Fruit fly (Drosophila melanogaster) whole organism, embryonic: ENCODE measurements around the gene mirr.
A peak's percentile ranks its signal among the peaks of the same experiment; 100 is the strongest.

Experiments
- Abd-B ChIP-seq: fragments of 200-800 bp; sonication (Bioruptor generic); optimal IDR thresholded peaks from 2 replicates; lab custom pipeline; 2018; ENCODE audit warnings: missing biosample characterization, mild to moderate bottlenecking, missing genetic modification characterization, moderate library complexity
- CG11504 ChIP-seq: fragments of 200-800 bp; sonication (Bioruptor generic); optimal IDR thresholded peaks from 3 replicates; lab custom pipeline; 2019; ENCODE audit warnings: missing biosample characterization, mild to moderate bottlenecking, missing genetic modification characterization, moderate library complexity
- CG12071 ChIP-seq: fragments of 200-800 bp; sonication (Bioruptor generic); optimal IDR thresholded peaks from 3 replicates; lab custom pipeline; 2018; ENCODE audit warnings: missing biosample characterization, mild to moderate bottlenecking, missing genetic modification characterization
- CG14050 ChIP-seq: fragments of 200-800 bp; sonication (Bioruptor generic); IDR thresholded peaks from 3 replicates; pipeline ENCODE4 v1.3.6; 2022; ENCODE audit warnings: missing biosample characterization, missing genetic modification characterization
- CG14860 ChIP-seq: fragments of 200-800 bp; sonication (Bioruptor generic); IDR thresholded peaks from 3 replicates; pipeline ENCODE4 v1.3.6; 2022; ENCODE audit warnings: missing biosample characterization, missing genetic modification characterization; ENCODE audit not compliant: partially characterized antibody
- CG15601 ChIP-seq: fragments of 200-800 bp; sonication (Bioruptor generic); optimal IDR thresholded peaks from 3 replicates; lab custom pipeline; 2019; ENCODE audit warnings: missing biosample characterization, mild to moderate bottlenecking, missing genetic modification characterization, moderate library complexity
- CG16779 ChIP-seq: fragments of 200-800 bp; sonication (Bioruptor generic); IDR thresholded peaks from 2 replicates; pipeline ENCODE4 v1.3.6; 2022; ENCODE audit warnings: missing biosample characterization, missing genetic modification characterization
- CG17361 ChIP-seq: fragments of 200-800 bp; sonication (Bioruptor generic); IDR thresholded peaks from 3 replicates; pipeline ENCODE4 v1.3.6; 2022; ENCODE audit warnings: missing biosample characterization, missing genetic modification characterization
- CG2199 ChIP-seq: fragments of 200-800 bp; sonication (Bioruptor generic); IDR thresholded peaks from 3 replicates; pipeline ENCODE4 v1.3.6; 2022; ENCODE audit warnings: missing biosample characterization, missing genetic modification characterization
- CG30431 ChIP-seq: fragments of 200-800 bp; sonication (Bioruptor generic); optimal IDR thresholded peaks from 2 replicates; lab custom pipeline; 2017; ENCODE audit warnings: missing biosample characterization, missing genetic modification characterization
- CG31441 ChIP-seq: fragments of 200-800 bp; sonication (Bioruptor generic); IDR thresholded peaks from 2 replicates; pipeline ENCODE4 v1.3.6; 2022; ENCODE audit warnings: missing biosample characterization, missing genetic modification characterization
- CG3163 ChIP-seq: fragments of 200-800 bp; sonication (Bioruptor generic); optimal IDR thresholded peaks from 3 replicates; lab custom pipeline; 2016; ENCODE audit warnings: missing biosample characterization, missing genetic modification characterization
- CG32767 ChIP-seq: fragments of 200-800 bp; sonication (Bioruptor generic); IDR thresholded peaks from 2 replicates; pipeline ENCODE4 v1.3.6; 2022; ENCODE audit warnings: missing biosample characterization, missing genetic modification characterization
- CG34224 ChIP-seq: fragments of 200-800 bp; sonication (Bioruptor generic); IDR thresholded peaks from 3 replicates; pipeline ENCODE4 v1.3.6; 2022; ENCODE audit warnings: missing biosample characterization, missing genetic modification characterization; ENCODE audit not compliant: partially characterized antibody
- CG4328 ChIP-seq: fragments of 200-800 bp; sonication (Bioruptor generic); optimal IDR thresholded peaks from 3 replicates; lab custom pipeline; 2017; ENCODE audit warnings: missing biosample characterization, missing genetic modification reagents, missing genetic modification characterization
- CG4360 ChIP-seq: fragments of 200-800 bp; sonication (Bioruptor generic); IDR thresholded peaks from 2 replicates; pipeline ENCODE4 v1.3.6; 2022; ENCODE audit warnings: missing biosample characterization, missing genetic modification characterization
- CG4730 ChIP-seq: fragments of 200-800 bp; sonication (Bioruptor generic); IDR thresholded peaks from 2 replicates; pipeline ENCODE4 v1.3.6; 2022; ENCODE audit warnings: missing biosample characterization, missing genetic modification characterization
- CG4820 ChIP-seq: fragments of 200-800 bp; sonication (Bioruptor generic); optimal IDR thresholded peaks from 3 replicates; lab custom pipeline; 2016; ENCODE audit warnings: missing biosample characterization, missing genetic modification characterization
- CG7786 ChIP-seq: fragments of 200-800 bp; sonication (Bioruptor generic); optimal IDR thresholded peaks from 2 replicates; lab custom pipeline; 2016; ENCODE audit warnings: missing biosample characterization, missing genetic modification characterization
- CG7987 ChIP-seq: fragments of 200-800 bp; sonication (Bioruptor generic); optimal IDR thresholded peaks from 2 replicates; lab custom pipeline; 2018; ENCODE audit warnings: missing biosample characterization, mild to moderate bottlenecking, missing genetic modification characterization, moderate library complexity
- CG8281 ChIP-seq: fragments of 200-800 bp; sonication (Bioruptor generic); optimal IDR thresholded peaks from 2 replicates; lab custom pipeline; 2018; ENCODE audit warnings: missing biosample characterization, mild to moderate bottlenecking, missing genetic modification characterization, moderate library complexity
- CG9797 ChIP-seq: fragments of 200-800 bp; sonication (Bioruptor generic); optimal IDR thresholded peaks from 3 replicates; lab custom pipeline; 2018; ENCODE audit warnings: missing biosample characterization, mild to moderate bottlenecking, missing genetic modification characterization
- D19B ChIP-seq: fragments of 200-800 bp; sonication (Bioruptor generic); optimal IDR thresholded peaks from 2 replicates; lab custom pipeline; 2017; ENCODE audit warnings: missing biosample characterization, mild to moderate bottlenecking, missing genetic modification characterization
- Dbx ChIP-seq: fragments of 200-800 bp; sonication (Bioruptor generic); IDR thresholded peaks from 3 replicates; pipeline ENCODE4 v1.3.6; 2022; ENCODE audit warnings: missing biosample characterization, missing genetic modification characterization
- Doc2 ChIP-seq: fragments of 200-800 bp; sonication (Bioruptor generic); IDR thresholded peaks from 2 replicates; pipeline ENCODE4 v1.3.6; 2022; ENCODE audit warnings: missing biosample characterization, missing genetic modification characterization
- Gug ChIP-seq: fragments of 200-800 bp; sonication (Bioruptor generic); IDR thresholded peaks from 4 replicates; pipeline ENCODE4 v1.3.6; 2022; ENCODE audit warnings: missing biosample characterization, missing genetic modification characterization
- Hand ChIP-seq: fragments of 200-800 bp; sonication (Bioruptor generic); optimal IDR thresholded peaks from 2 replicates; lab custom pipeline; 2017; ENCODE audit warnings: mild to moderate bottlenecking, missing biosample characterization, missing genetic modification reagents, missing genetic modification characterization
- HmgD ChIP-seq: fragments of 200-800 bp; sonication (Bioruptor generic); optimal IDR thresholded peaks from 3 replicates; lab custom pipeline; 2016; ENCODE audit warnings: missing biosample characterization, missing genetic modification characterization
- Hmx ChIP-seq: fragments of 200-800 bp; sonication (Bioruptor generic); optimal IDR thresholded peaks from 2 replicates; lab custom pipeline; 2016; ENCODE audit warnings: missing biosample characterization, missing genetic modification characterization
- Jarid2 ChIP-seq: fragments of 200-800 bp; sonication (Bioruptor generic); optimal IDR thresholded peaks from 3 replicates; lab custom pipeline; 2017; ENCODE audit warnings: mild to moderate bottlenecking, missing biosample characterization, missing genetic modification reagents, missing genetic modification characterization
- Lpt ChIP-seq: fragments of >200 bp; optimal IDR thresholded peaks from 2 replicates; lab custom pipeline; 2018; ENCODE audit warnings: missing biosample characterization, missing genetic modification characterization
- Mes4 ChIP-seq: fragments of 200-800 bp; sonication (Bioruptor generic); optimal IDR thresholded peaks from 2 replicates; lab custom pipeline; 2016; ENCODE audit warnings: missing biosample characterization, missing genetic modification characterization
- Opbp ChIP-seq: fragments of 200-800 bp; sonication (Bioruptor generic); IDR thresholded peaks from 3 replicates; pipeline ENCODE4 v1.3.6; 2022; ENCODE audit warnings: missing biosample characterization, missing genetic modification characterization; ENCODE audit not compliant: partially characterized antibody
- PHDP ChIP-seq: fragments of 200-800 bp; sonication (Bioruptor generic); optimal IDR thresholded peaks from 3 replicates; lab custom pipeline; 2018; ENCODE audit warnings: missing biosample characterization, mild to moderate bottlenecking, missing genetic modification characterization, moderate library complexity
- abd-A ChIP-seq: fragments of 200-800 bp; sonication (Bioruptor generic); optimal IDR thresholded peaks from 3 replicates; lab custom pipeline; 2019; ENCODE audit warnings: missing biosample characterization, mild to moderate bottlenecking, missing genetic modification characterization, moderate library complexity
- da ChIP-seq: fragments of 200-800 bp; sonication (Bioruptor generic); optimal IDR thresholded peaks from 2 replicates; lab custom pipeline; 2016; ENCODE audit warnings: missing biosample characterization, missing genetic modification characterization
- ewg ChIP-seq: fragments of 200-800 bp; sonication (Bioruptor generic); optimal IDR thresholded peaks from 3 replicates; lab custom pipeline; 2017; ENCODE audit warnings: mild to moderate bottlenecking, missing biosample characterization, missing genetic modification reagents, missing genetic modification characterization
- fu2 ChIP-seq: fragments of 200-800 bp; sonication (Bioruptor generic); optimal IDR thresholded peaks from 2 replicates; lab custom pipeline; 2016; ENCODE audit warnings: missing biosample characterization, missing genetic modification characterization
- hkb ChIP-seq, 2 experiments: fragments of 200-800 bp in 1 of 2; fragments of >200 bp in 1 of 2; sonication (Bioruptor generic) in 1 of 2; IDR thresholded peaks in 1 of 2; optimal IDR thresholded peaks in 1 of 2; 2 replicates each; pipeline versions ENCODE4 v1.3.6 to Lab custom; 2017 to 2022; ENCODE audit warnings: missing biosample characterization in 1 of 2, missing genetic modification characterization in 1 of 2
- inv ChIP-seq: fragments of 200-800 bp; sonication (Bioruptor generic); IDR thresholded peaks from 2 replicates; pipeline ENCODE4 v1.3.6; 2022; ENCODE audit warnings: missing biosample characterization, missing genetic modification characterization; ENCODE audit not compliant: partially characterized antibody
- jing ChIP-seq: fragments of 200-800 bp; sonication (Bioruptor generic); optimal IDR thresholded peaks from 2 replicates; lab custom pipeline; 2018; ENCODE audit warnings: missing biosample characterization, mild to moderate bottlenecking, missing genetic modification characterization
- pita ChIP-seq: fragments of 200-800 bp; sonication (Bioruptor generic); optimal IDR thresholded peaks from 2 replicates; lab custom pipeline; 2017; ENCODE audit warnings: missing biosample characterization, mild to moderate bottlenecking, missing genetic modification characterization
- repo ChIP-seq: fragments of 200-800 bp; sonication (Bioruptor generic); optimal IDR thresholded peaks from 2 replicates; lab custom pipeline; 2016; ENCODE audit warnings: missing biosample characterization, missing genetic modification characterization
- seq ChIP-seq: fragments of 200-800 bp; sonication (Bioruptor generic); IDR thresholded peaks from 2 replicates; pipeline ENCODE4 v1.3.6; 2022; ENCODE audit warnings: missing biosample characterization, missing genetic modification characterization
- slp2 ChIP-seq: fragments of 200-800 bp; sonication (Bioruptor generic); optimal IDR thresholded peaks from 2 replicates; lab custom pipeline; 2016; ENCODE audit warnings: missing biosample characterization, missing genetic modification characterization
- stc ChIP-seq: fragments of 200-800 bp; sonication (Bioruptor generic); IDR thresholded peaks from 2 replicates; pipeline ENCODE4 v1.3.6; 2022; ENCODE audit warnings: missing biosample characterization, missing genetic modification characterization
- tap ChIP-seq: fragments of 200-800 bp; optimal IDR thresholded peaks from 3 replicates; lab custom pipeline; 2019; ENCODE audit warnings: missing biosample characterization, mild to moderate bottlenecking, missing genetic modification characterization, moderate library complexity
- tio ChIP-seq: fragments of 200-800 bp; sonication (Bioruptor generic); optimal IDR thresholded peaks from 2 replicates; lab custom pipeline; 2017; ENCODE audit warnings: missing biosample characterization, missing genetic modification characterization, inconsistent platforms
- toy ChIP-seq: fragments of 200-800 bp; sonication (Bioruptor generic); IDR thresholded peaks from 2 replicates; pipeline ENCODE4 v1.3.6; 2022; ENCODE audit warnings: missing biosample characterization, missing genetic modification characterization
- trh ChIP-seq: fragments of 200-800 bp; sonication (Bioruptor generic); optimal IDR thresholded peaks from 2 replicates; lab custom pipeline; 2016; ENCODE audit warnings: missing biosample characterization, missing genetic modification characterization
- vfl ChIP-seq: fragments of 200-800 bp; sonication (Bioruptor generic); optimal IDR thresholded peaks from 2 replicates; lab custom pipeline; 2016; ENCODE audit warnings: missing biosample characterization, missing genetic modification characterization
- yki ChIP-seq: fragments of >200 bp; optimal IDR thresholded peaks from 3 replicates; lab custom pipeline; 2018

The mirr gene

dm6 chr3L:12720699-12721098, 27.3 kb downstream of the mirr start:
- TF ChIP-seq Abd-B (GFP tag; lab: Kevin White, UChicago): no peak
- no peak for TF ChIP-seq abd-A (tag; lab: Kevin White, UChicago)
- no peak for TF ChIP-seq slp2 (GFP tag; lab: Kevin White, UChicago)
- peak; percentile 30 for TF ChIP-seq ewg (GFP tag; lab: Kevin White, UChicago)
- TF ChIP-seq CG4820 (GFP tag; lab: Kevin White, UChicago): no peak
- TF ChIP-seq CG16779: no peak
- TF ChIP-seq CG12071: no peak
- no peak for TF ChIP-seq Mes4 (GFP tag; lab: Kevin White, UChicago)
- no peak for TF ChIP-seq CG7786 (GFP tag; lab: Kevin White, UChicago)
- no peak for TF ChIP-seq fu2 (GFP tag; lab: Kevin White, UChicago)
- no peak for TF ChIP-seq Doc2
- no peak for TF ChIP-seq yki (lab: Kevin White, UChicago)
- TF ChIP-seq CG14860: peak; percentile 64
- no peak for TF ChIP-seq Hmx (GFP tag; lab: Kevin White, UChicago)
- no peak for TF ChIP-seq CG17361
- TF ChIP-seq CG31441 (GFP tag; lab: Robert Waterston, UW): no peak
- TF ChIP-seq CG3163 (GFP tag; lab: Kevin White, UChicago): no peak
- TF ChIP-seq Hand: no peak
- no peak for TF ChIP-seq seq (GFP tag; lab: Robert Waterston, UW)
- no peak for TF ChIP-seq PHDP (tag; lab: Kevin White, UChicago)
- TF ChIP-seq CG11504 (tag; lab: Kevin White, UChicago): no peak
- TF ChIP-seq Gug (GFP tag; lab: Robert Waterston, UW): no peak
- no peak for TF ChIP-seq CG8281 (tag; lab: Kevin White, UChicago)
- TF ChIP-seq CG34224 (GFP tag; lab: Robert Waterston, UW): 0 out of 3 replicates have a peak, but pooled peaks have one; percentile 14
- TF ChIP-seq tap (tag; lab: Kevin White, UChicago): no peak
- no peak for TF ChIP-seq pita
- no peak for TF ChIP-seq tio (GFP tag; lab: Kevin White, UChicago)
- TF ChIP-seq vfl (GFP tag; lab: Kevin White, UChicago): no peak
- TF ChIP-seq CG4328 (GFP tag; lab: Kevin White, UChicago): no peak
- TF ChIP-seq repo: no peak
- TF ChIP-seq D19B: peak; percentile 57
- no peak for TF ChIP-seq Opbp (GFP tag; lab: Robert Waterston, UW)
- TF ChIP-seq jing: no peak
- TF ChIP-seq CG9797 (GFP tag; lab: Kevin White, UChicago): no peak
- TF ChIP-seq CG32767 (GFP tag; lab: Robert Waterston, UW): no peak
- no peak for TF ChIP-seq trh (GFP tag; lab: Kevin White, UChicago)
- no peak for TF ChIP-seq Lpt (GFP tag; lab: Kevin White, UChicago)
- TF ChIP-seq CG30431 (GFP tag; lab: Kevin White, UChicago): no peak
- TF ChIP-seq CG4360 (GFP tag; lab: Robert Waterston, UW): no peak
- no peak for TF ChIP-seq inv
- no peak for TF ChIP-seq CG15601 (tag; lab: Kevin White, UChicago)
- no peak for TF ChIP-seq Dbx (GFP tag; lab: Robert Waterston, UW)
- no peak for TF ChIP-seq stc
- TF ChIP-seq HmgD (GFP tag; lab: Kevin White, UChicago): no peak
- no peak for TF ChIP-seq hkb (optimal IDR thresholded peaks at IDR 0.05; lab: Kevin White, UChicago)
- peak; percentile 16; the same call in 1 of the 2 replicates for TF ChIP-seq hkb (GFP tag; IDR thresholded peaks at IDR 0.05; lab: Robert Waterston, UW)
- TF ChIP-seq Jarid2 (GFP tag; lab: Kevin White, UChicago): no peak
- TF ChIP-seq CG2199 (GFP tag; lab: Robert Waterston, UW): no peak
- TF ChIP-seq da (GFP tag; lab: Kevin White, UChicago): no peak
- TF ChIP-seq CG14050: no peak
- no peak for TF ChIP-seq CG4730
- TF ChIP-seq CG7987 (GFP tag; lab: Kevin White, UChicago): no peak
- no peak for TF ChIP-seq toy
